ENCODE assay signal across 4 worm cellular contexts in the genomic region with DNA sequence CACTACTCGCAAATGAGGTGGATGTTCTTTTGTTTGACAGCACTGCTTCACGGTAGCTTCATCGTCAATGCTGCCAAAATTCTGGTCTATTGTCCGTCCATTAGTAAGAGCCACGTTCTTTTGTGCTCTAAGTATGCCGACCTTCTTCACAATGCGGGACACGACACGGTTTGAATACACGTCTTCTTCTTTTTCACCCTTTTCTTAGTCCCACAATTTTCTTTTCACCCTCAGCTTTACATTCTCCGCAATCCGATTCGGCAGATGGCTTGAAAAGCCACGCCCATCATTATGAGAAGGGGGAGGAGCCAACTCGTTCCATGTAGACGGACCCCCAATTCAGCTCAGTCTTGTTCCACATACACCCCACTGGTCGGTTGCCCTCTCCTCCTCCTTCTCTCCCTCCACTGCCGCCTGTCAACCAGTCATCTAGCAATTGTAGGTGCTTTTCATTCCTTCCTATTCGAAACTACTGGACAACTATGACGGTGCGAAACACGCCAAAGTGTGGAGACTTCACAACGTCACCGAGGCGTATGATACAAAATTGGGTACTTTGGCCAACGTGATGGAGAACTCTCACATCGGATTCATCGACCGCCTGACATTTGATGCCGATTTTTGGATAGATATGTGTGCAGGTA.
TF ChIP-seq lines count a peak whose summit lies in the region.

No protein-coding gene starts in this region.

TF ChIP-seq in whole organism, L2 larva, 48 proteins besides CTCF, POLR2A, EP300 and RAD21:
- TF ChIP-seq nhr-237 (tag; optimal IDR thresholded peaks at IDR 0.05; lab: Kevin White, UChicago) = no peak
- TF ChIP-seq R02D3.7 (tag; optimal IDR thresholded peaks at IDR 0.05; lab: Kevin White, UChicago) = no peak
- no peak for TF ChIP-seq zag-1 (tag; optimal IDR thresholded peaks at IDR 0.05; lab: Kevin White, UChicago)
- TF ChIP-seq ZK546.5 (tag; optimal IDR thresholded peaks at IDR 0.05; lab: Kevin White, UChicago) = no peak
- no peak for TF ChIP-seq ztf-1 (GFP tag; conservative IDR thresholded peaks at IDR 0.05; lab: Robert Waterston, UW)
- no peak for TF ChIP-seq lsy-2 (tag; optimal IDR thresholded peaks at IDR 0.05; lab: Kevin White, UChicago)
- no peak for TF ChIP-seq nhr-23 (tag; optimal IDR thresholded peaks at IDR 0.05; lab: Kevin White, UChicago)
- no peak for TF ChIP-seq lin-11 (tag; optimal IDR thresholded peaks at IDR 0.05; lab: Kevin White, UChicago)
- no peak for TF ChIP-seq nhr-25 (tag; optimal IDR thresholded peaks at IDR 0.05; lab: Kevin White, UChicago)
- TF ChIP-seq ama-1 (optimal IDR thresholded peaks at IDR 0.05; lab: Kevin White, UChicago) = peak; percentile 83
- TF ChIP-seq nhr-6 (tag; optimal IDR thresholded peaks at IDR 0.05; lab: Kevin White, UChicago) = no peak
- TF ChIP-seq nhr-10 (tag; optimal IDR thresholded peaks at IDR 0.05; lab: Kevin White, UChicago) = no peak
- TF ChIP-seq elt-3 (tag; optimal IDR thresholded peaks at IDR 0.05; lab: Kevin White, UChicago) = no peak
- TF ChIP-seq blmp-1 (tag; optimal IDR thresholded peaks at IDR 0.05; lab: Kevin White, UChicago; ENCODE audit: insufficient read depth) = no peak
- no peak for TF ChIP-seq Y55F3AM.14 (GFP tag; optimal IDR thresholded peaks at IDR 0.05; lab: Kevin White, UChicago)
- TF ChIP-seq nhr-129 (tag; optimal IDR thresholded peaks at IDR 0.05; lab: Kevin White, UChicago) = peak; percentile 20
- no peak for TF ChIP-seq aly-2 (tag; optimal IDR thresholded peaks at IDR 0.05; lab: Kevin White, UChicago)
TF ChIP-seq in whole organism, L2 larva: peak in this region for 2.

TF ChIP-seq in whole organism, L4 larva, 104 proteins besides CTCF, POLR2A, EP300 and RAD21:
- no peak for TF ChIP-seq F49E8.2 (tag; optimal IDR thresholded peaks at IDR 0.05; lab: Kevin White, UChicago; ENCODE audit: borderline replicate concordance)
- peak in 1 of 2 experiments; percentile 97 for TF ChIP-seq unc-62 (GFP tag; optimal IDR thresholded peaks at IDR 0.05 in 1 of 2; lab: Kevin White, UChicago)
- TF ChIP-seq unc-62 (tag; optimal IDR thresholded peaks at IDR 0.05; lab: Kevin White, UChicago) = no peak
- peak; percentile 71 for TF ChIP-seq fkh-10 (GFP tag; optimal IDR thresholded peaks at IDR 0.05; lab: Kevin White, UChicago)
- peak; percentile 56; the same call in 1 of the 2 replicates for TF ChIP-seq egl-43 (GFP tag; IDR thresholded peaks at IDR 0.05; lab: Robert Waterston, UW)
- TF ChIP-seq mep-1 (tag; optimal IDR thresholded peaks at IDR 0.05; lab: Kevin White, UChicago) = peak; percentile 39
- TF ChIP-seq hlh-30 (tag; optimal IDR thresholded peaks at IDR 0.05; lab: Kevin White, UChicago; ENCODE audit: insufficient read depth) = peak; percentile 22
- TF ChIP-seq hmg-1.1 (GFP tag; IDR thresholded peaks at IDR 0.05; lab: Robert Waterston, UW) = no peak; the same call in none of the 2 replicates
- peak; percentile 18 for TF ChIP-seq rbr-2 (tag; optimal IDR thresholded peaks at IDR 0.05; lab: Kevin White, UChicago)
- peak; percentile 60 for TF ChIP-seq ama-1 (optimal IDR thresholded peaks at IDR 0.05; lab: Kevin White, UChicago)
- peak; percentile 9 for TF ChIP-seq aha-1 (tag; lab: Kevin White, UChicago)
- TF ChIP-seq T20F7.1 (GFP tag; optimal IDR thresholded peaks at IDR 0.05; lab: Kevin White, UChicago) = no peak
TF ChIP-seq in whole organism, L4 larva: peak in this region for 8.

TF ChIP-seq in whole organism, late embryonic, 69 proteins besides CTCF, POLR2A, EP300 and RAD21:
- peak; percentile 81 for TF ChIP-seq ceh-31 (tag; optimal IDR thresholded peaks at IDR 0.05; lab: Kevin White, UChicago)
- TF ChIP-seq ceh-18 (tag; optimal IDR thresholded peaks at IDR 0.05; lab: Kevin White, UChicago) = peak; percentile 6
- peak; percentile 11 for TF ChIP-seq ahr-1 (tag; optimal IDR thresholded peaks at IDR 0.05; lab: Kevin White, UChicago)
- TF ChIP-seq ama-1 (optimal IDR thresholded peaks at IDR 0.05; lab: Kevin White, UChicago) = peak; percentile 96
- TF ChIP-seq ceh-34 (tag; optimal IDR thresholded peaks at IDR 0.05; lab: Kevin White, UChicago) = peak; percentile 19
- peak; percentile 55 for TF ChIP-seq sox-4 (tag; optimal IDR thresholded peaks at IDR 0.05; lab: Kevin White, UChicago)
- TF ChIP-seq tbx-2 (tag; optimal IDR thresholded peaks at IDR 0.05; lab: Kevin White, UChicago) = peak; percentile 56
- TF ChIP-seq unc-42 (tag; optimal IDR thresholded peaks at IDR 0.05; lab: Kevin White, UChicago) = peak; percentile 68
- TF ChIP-seq ceh-2 (tag; optimal IDR thresholded peaks at IDR 0.05; lab: Kevin White, UChicago) = peak; percentile 24
- TF ChIP-seq unc-55 (GFP tag; optimal IDR thresholded peaks at IDR 0.05; lab: Kevin White, UChicago) = no peak
- TF ChIP-seq pat-9 (tag; optimal IDR thresholded peaks at IDR 0.05; lab: Kevin White, UChicago) = peak; percentile 1
- no peak for TF ChIP-seq npax-4 (tag; optimal IDR thresholded peaks at IDR 0.05; lab: Kevin White, UChicago)
- TF ChIP-seq sdc-2 (tag; optimal IDR thresholded peaks at IDR 0.05; lab: Kevin White, UChicago) = peak; percentile 21
- TF ChIP-seq hlh-6 (tag; optimal IDR thresholded peaks at IDR 0.05; lab: Kevin White, UChicago) = peak; percentile 69
- TF ChIP-seq ref-2 (tag; optimal IDR thresholded peaks at IDR 0.05; lab: Kevin White, UChicago) = peak; percentile 55
- peak; percentile 1 for TF ChIP-seq K09A11.1 (tag; optimal IDR thresholded peaks at IDR 0.05; lab: Kevin White, UChicago; ENCODE audit: insufficient read depth)
- no peak for TF ChIP-seq dve-1 (tag; optimal IDR thresholded peaks at IDR 0.05; lab: Kevin White, UChicago)
- TF ChIP-seq che-1 (tag; optimal IDR thresholded peaks at IDR 0.05; lab: Kevin White, UChicago) = peak; percentile 29
- peak; percentile 7 for TF ChIP-seq pag-3 (tag; optimal IDR thresholded peaks at IDR 0.05; lab: Kevin White, UChicago; ENCODE audit: borderline replicate concordance)
- TF ChIP-seq pros-1 (tag; optimal IDR thresholded peaks at IDR 0.05; lab: Kevin White, UChicago) = no peak
- no peak for TF ChIP-seq unc-86 (tag; optimal IDR thresholded peaks at IDR 0.05; lab: Kevin White, UChicago)
- peak; percentile 43 for TF ChIP-seq C08G9.2 (tag; optimal IDR thresholded peaks at IDR 0.05; lab: Kevin White, UChicago)
- TF ChIP-seq ztf-16 (tag; optimal IDR thresholded peaks at IDR 0.05; lab: Kevin White, UChicago) = no peak
- TF ChIP-seq ceh-14 (tag; optimal IDR thresholded peaks at IDR 0.05; lab: Kevin White, UChicago) = peak; percentile 30
- peak; percentile 56 for TF ChIP-seq nfya-1 (tag; optimal IDR thresholded peaks at IDR 0.05; lab: Kevin White, UChicago)
- TF ChIP-seq C38D4.7 (GFP tag; optimal IDR thresholded peaks at IDR 0.05; lab: Kevin White, UChicago) = peak; percentile 34
- peak; percentile 46 for TF ChIP-seq ceh-48 (tag; optimal IDR thresholded peaks at IDR 0.05; lab: Kevin White, UChicago)
- TF ChIP-seq ceh-19 (GFP tag; optimal IDR thresholded peaks at IDR 0.05; lab: Kevin White, UChicago) = no peak
- no peak for TF ChIP-seq Y22D7AL.16 (tag; optimal IDR thresholded peaks at IDR 0.05; lab: Kevin White, UChicago)

TF ChIP-seq in whole organism, mixed stage, embryonic, 35 proteins besides CTCF, POLR2A, EP300 and RAD21:
- no peak for TF ChIP-seq hlh-1 (tag; optimal IDR thresholded peaks at IDR 0.05; lab: Kevin White, UChicago)
- TF ChIP-seq bed-3 (GFP tag; optimal IDR thresholded peaks at IDR 0.05; lab: Kevin White, UChicago) = no peak
- no peak for TF ChIP-seq nhr-237 (tag; optimal IDR thresholded peaks at IDR 0.05; lab: Kevin White, UChicago)
- TF ChIP-seq pha-4 (tag; optimal IDR thresholded peaks at IDR 0.05; lab: Kevin White, UChicago) = no peak
- peak; percentile 3 for TF ChIP-seq lin-13 (tag; optimal IDR thresholded peaks at IDR 0.05; lab: Kevin White, UChicago)
- TF ChIP-seq elt-3 (tag; optimal IDR thresholded peaks at IDR 0.05; lab: Kevin White, UChicago) = no peak
- TF ChIP-seq lsy-2 (tag; optimal IDR thresholded peaks at IDR 0.05; lab: Kevin White, UChicago) = no peak
- no peak for TF ChIP-seq nhr-76 (tag; optimal IDR thresholded peaks at IDR 0.05; lab: Kevin White, UChicago)
- TF ChIP-seq unc-120 (tag; optimal IDR thresholded peaks at IDR 0.05; lab: Kevin White, UChicago; ENCODE audit: poor library complexity, severe bottlenecking) = peak; percentile 5
- no peak for TF ChIP-seq nhr-2 (tag; optimal IDR thresholded peaks at IDR 0.05; lab: Kevin White, UChicago)
- TF ChIP-seq ces-1 (GFP tag; optimal IDR thresholded peaks at IDR 0.05; lab: Kevin White, UChicago) = peak; percentile 71
- peak; percentile 3 for TF ChIP-seq tbx-8 (GFP tag; optimal IDR thresholded peaks at IDR 0.05; lab: Kevin White, UChicago)
- TF ChIP-seq drap-1 (GFP tag; optimal IDR thresholded peaks at IDR 0.05; lab: Kevin White, UChicago) = no peak
- no peak for TF ChIP-seq mep-1 (tag; optimal IDR thresholded peaks at IDR 0.05; lab: Kevin White, UChicago)
- TF ChIP-seq ceh-43 (GFP tag; optimal IDR thresholded peaks at IDR 0.05; lab: Kevin White, UChicago) = peak; percentile 24
- no peak for TF ChIP-seq M03D4.4 (tag; optimal IDR thresholded peaks at IDR 0.05; lab: Kevin White, UChicago)
- TF ChIP-seq sem-2 (GFP tag; optimal IDR thresholded peaks at IDR 0.05; lab: Kevin White, UChicago) = peak; percentile 36
- TF ChIP-seq ztf-11 (tag; optimal IDR thresholded peaks at IDR 0.05; lab: Kevin White, UChicago) = peak; percentile 30
- TF ChIP-seq ceh-39 (tag; optimal IDR thresholded peaks at IDR 0.05; lab: Kevin White, UChicago) = no peak
- TF ChIP-seq blmp-1 (tag; optimal IDR thresholded peaks at IDR 0.05; lab: Kevin White, UChicago) = no peak
- peak; percentile 54 for TF ChIP-seq sptf-1 (tag; optimal IDR thresholded peaks at IDR 0.05; lab: Kevin White, UChicago)
- TF ChIP-seq mls-2 (tag; optimal IDR thresholded peaks at IDR 0.05; lab: Kevin White, UChicago) = peak; percentile 86
- peak; percentile 23 for TF ChIP-seq lin-32 (GFP tag; optimal IDR thresholded peaks at IDR 0.05; lab: Kevin White, UChicago)
- no peak for TF ChIP-seq zip-8 (tag; optimal IDR thresholded peaks at IDR 0.05; lab: Kevin White, UChicago)
- no peak for TF ChIP-seq flh-1 (GFP tag; optimal IDR thresholded peaks at IDR 0.05; lab: Kevin White, UChicago)
- no peak for TF ChIP-seq unc-39 (tag; optimal IDR thresholded peaks at IDR 0.05; lab: Kevin White, UChicago)
- no peak for TF ChIP-seq mab-5 (tag; optimal IDR thresholded peaks at IDR 0.05; lab: Kevin White, UChicago)
- peak; percentile 60 for TF ChIP-seq cnd-1 (tag; optimal IDR thresholded peaks at IDR 0.05; lab: Kevin White, UChicago)
- TF ChIP-seq nhr-12 (tag; optimal IDR thresholded peaks at IDR 0.05; lab: Kevin White, UChicago) = no peak
- TF ChIP-seq snpc-4 (tag; optimal IDR thresholded peaks at IDR 0.05; lab: Kevin White, UChicago) = no peak
- TF ChIP-seq ham-2 (GFP tag; optimal IDR thresholded peaks at IDR 0.05; lab: Kevin White, UChicago) = peak; percentile 31
- TF ChIP-seq ceh-83 (GFP tag; optimal IDR thresholded peaks at IDR 0.05; lab: Kevin White, UChicago) = peak; percentile 73
TF ChIP-seq in whole organism, mixed stage, embryonic: peak in this region for 13.
